Fruit fly (Drosophila melanogaster) whole organism, embryonic: ENCODE measurements around the gene GNBP3.

Source experiments
- Asciz ChIP-seq: fragments of 200-800 bp; sonication (Bioruptor generic); optimal IDR thresholded peaks from 2 replicates; lab custom pipeline; 2017; ENCODE audit warnings: missing biosample characterization, mild to moderate bottlenecking, missing genetic modification characterization, missing genetic modification reagents
- B-H1 ChIP-seq: fragments of 200-800 bp; sonication (Bioruptor generic); IDR thresholded peaks from 3 replicates; pipeline ENCODE4 v1.3.6; 2022; ENCODE audit warnings: missing biosample characterization, missing genetic modification characterization
- CG10267 ChIP-seq: fragments of 200-800 bp; sonication (Bioruptor generic); optimal IDR thresholded peaks from 2 replicates; lab custom pipeline; 2018; ENCODE audit warnings: missing biosample characterization, mild to moderate bottlenecking, missing genetic modification characterization, moderate library complexity
- CG11398 ChIP-seq: fragments of 200-800 bp; sonication (Bioruptor generic); optimal IDR thresholded peaks from 2 replicates; lab custom pipeline; 2016; ENCODE audit warnings: missing biosample characterization, missing genetic modification characterization
- CG14667 ChIP-seq: fragments of 200-800 bp; sonication (Bioruptor generic); IDR thresholded peaks from 2 replicates; pipeline ENCODE4 v1.3.6; 2022; ENCODE audit warnings: missing biosample characterization, missing genetic modification characterization
- CG16863 ChIP-seq: fragments of 200-800 bp; sonication (Bioruptor generic); optimal IDR thresholded peaks from 3 replicates; lab custom pipeline; 2016; ENCODE audit warnings: missing biosample characterization, missing genetic modification characterization
- CG17385 ChIP-seq: fragments of 200-800 bp; sonication (Bioruptor generic); optimal IDR thresholded peaks from 3 replicates; lab custom pipeline; 2018; ENCODE audit warnings: missing biosample characterization, mild to moderate bottlenecking, missing genetic modification characterization
- CG18476 ChIP-seq: fragments of 200-800 bp; sonication (Bioruptor generic); optimal IDR thresholded peaks from 2 replicates; lab custom pipeline; 2016; ENCODE audit warnings: missing biosample characterization, mild to moderate bottlenecking, missing genetic modification characterization
- CG18599 ChIP-seq: fragments of 200-800 bp; sonication (Bioruptor generic); optimal IDR thresholded peaks from 3 replicates; lab custom pipeline; 2017; ENCODE audit warnings: missing biosample characterization, missing genetic modification characterization, mild to moderate bottlenecking, moderate library complexity, missing genetic modification reagents
- CG32767 ChIP-seq: fragments of 200-800 bp; sonication (Bioruptor generic); IDR thresholded peaks from 2 replicates; pipeline ENCODE4 v1.3.6; 2022; ENCODE audit warnings: missing biosample characterization, missing genetic modification characterization
- CG3407 ChIP-seq: fragments of 200-800 bp; sonication (Bioruptor generic); optimal IDR thresholded peaks from 2 replicates; lab custom pipeline; 2018; ENCODE audit warnings: missing biosample characterization, mild to moderate bottlenecking, missing genetic modification characterization
- CG4617 ChIP-seq: fragments of 200-800 bp; sonication (Bioruptor generic); optimal IDR thresholded peaks from 3 replicates; lab custom pipeline; 2016; ENCODE audit warnings: missing biosample characterization, missing genetic modification characterization, borderline replicate concordance
- CG7271 ChIP-seq: fragments of 200-800 bp; sonication (Bioruptor generic); optimal IDR thresholded peaks from 2 replicates; lab custom pipeline; 2018; ENCODE audit warnings: missing biosample characterization, mild to moderate bottlenecking, missing genetic modification characterization, moderate library complexity
- CG8290 ChIP-seq, 3 experiments: fragments of 200-800 bp; sonication (Bioruptor generic); optimal IDR thresholded peaks; 2 replicates each; lab custom pipeline; 2016 to 2019; ENCODE audit warnings: missing biosample characterization in 3 of 3, missing genetic modification characterization in 3 of 3, mild to moderate bottlenecking in 2 of 3, moderate library complexity in 1 of 3
- CG8388 ChIP-seq: fragments of 200-800 bp; sonication (Bioruptor generic); optimal IDR thresholded peaks from 2 replicates; lab custom pipeline; 2019; ENCODE audit warnings: missing biosample characterization, mild to moderate bottlenecking, missing genetic modification characterization, moderate library complexity
- CG8478 ChIP-seq: fragments of >200 bp; optimal IDR thresholded peaks from 2 replicates; lab custom pipeline; 2018
- CG8765 ChIP-seq: fragments of 200-800 bp; sonication (Bioruptor generic); IDR thresholded peaks from 2 replicates; pipeline ENCODE4 v1.3.6; 2022; ENCODE audit warnings: missing biosample characterization, missing genetic modification characterization
- CG8944 ChIP-seq: fragments of 200-800 bp; sonication (Bioruptor generic); optimal IDR thresholded peaks from 3 replicates; lab custom pipeline; 2016; ENCODE audit warnings: missing biosample characterization, missing genetic modification characterization
- CG9437 ChIP-seq: fragments of 200-800 bp; sonication (Bioruptor generic); optimal IDR thresholded peaks from 2 replicates; lab custom pipeline; 2018; ENCODE audit warnings: missing biosample characterization, mild to moderate bottlenecking, missing genetic modification characterization
- CG9797 ChIP-seq: fragments of 200-800 bp; sonication (Bioruptor generic); optimal IDR thresholded peaks from 3 replicates; lab custom pipeline; 2018; ENCODE audit warnings: missing biosample characterization, mild to moderate bottlenecking, missing genetic modification characterization
- Chrac-16 ChIP-seq: fragments of 200-800 bp; sonication (Bioruptor generic); optimal IDR thresholded peaks from 3 replicates; lab custom pipeline; 2016; ENCODE audit warnings: missing biosample characterization, missing genetic modification characterization
- CkIIα-i1 ChIP-seq: fragments of 200-800 bp; sonication (Bioruptor generic); IDR thresholded peaks from 2 replicates; pipeline ENCODE4 v1.3.6; 2022; ENCODE audit warnings: missing biosample characterization, missing genetic modification characterization
- Fer3 ChIP-seq: fragments of 200-800 bp; sonication (Bioruptor generic); optimal IDR thresholded peaks from 2 replicates; lab custom pipeline; 2018; ENCODE audit warnings: missing biosample characterization, mild to moderate bottlenecking, missing genetic modification characterization, moderate library complexity
- HHEX ChIP-seq: fragments of 200-800 bp; sonication (Bioruptor generic); optimal IDR thresholded peaks from 3 replicates; lab custom pipeline; 2017; ENCODE audit warnings: missing biosample characterization, mild to moderate bottlenecking, missing genetic modification characterization, missing genetic modification reagents
- Hey ChIP-seq: fragments of 200-800 bp; sonication (Bioruptor generic); optimal IDR thresholded peaks from 3 replicates; lab custom pipeline; 2018; ENCODE audit warnings: missing biosample characterization, mild to moderate bottlenecking, missing genetic modification characterization
- Hmr ChIP-seq: fragments of 200-800 bp; sonication (Bioruptor generic); optimal IDR thresholded peaks from 3 replicates; lab custom pipeline; 2017; ENCODE audit warnings: mild to moderate bottlenecking, missing biosample characterization, missing genetic modification reagents, missing genetic modification characterization
- NFAT ChIP-seq: fragments of 200-800 bp; sonication (Bioruptor generic); IDR thresholded peaks from 2 replicates; pipeline ENCODE4 v1.3.6; 2022; ENCODE audit warnings: missing biosample characterization, missing genetic modification characterization
- Neu2 ChIP-seq: fragments of 200-800 bp; sonication (Bioruptor generic); optimal IDR thresholded peaks from 3 replicates; lab custom pipeline; 2016; ENCODE audit warnings: missing biosample characterization, missing genetic modification characterization, borderline replicate concordance
- Oli ChIP-seq: fragments of 200-800 bp; sonication (Bioruptor generic); optimal IDR thresholded peaks from 2 replicates; lab custom pipeline; 2018; ENCODE audit warnings: missing biosample characterization, mild to moderate bottlenecking, missing genetic modification characterization, moderate library complexity
- Side ChIP-seq: fragments of 200-800 bp; sonication (Bioruptor generic); optimal IDR thresholded peaks from 2 replicates; lab custom pipeline; 2016; ENCODE audit warnings: missing biosample characterization, missing genetic modification characterization
- Six4 ChIP-seq: fragments of 200-800 bp; sonication (Bioruptor generic); optimal IDR thresholded peaks from 2 replicates; lab custom pipeline; 2016; ENCODE audit warnings: missing biosample characterization, missing genetic modification characterization
- Sry-β ChIP-seq: fragments of 200-800 bp; sonication (Bioruptor generic); optimal IDR thresholded peaks from 2 replicates; lab custom pipeline; 2018; ENCODE audit warnings: missing biosample characterization, mild to moderate bottlenecking, missing genetic modification characterization, moderate library complexity
- Stat92E ChIP-seq, 3 experiments: fragments of >200 bp in 2 of 3; fragments of 200-800 bp in 1 of 3; sonication (Bioruptor generic) in 1 of 3; optimal IDR thresholded peaks; 2 replicates each; lab custom pipeline; 2017 to 2019; ENCODE audit warnings: missing biosample characterization in 3 of 3, missing genetic modification characterization in 3 of 3, mild to moderate bottlenecking in 1 of 3, moderate library complexity in 1 of 3
- Tbp ChIP-seq: fragments of >200 bp; optimal IDR thresholded peaks from 2 replicates; lab custom pipeline; 2018; ENCODE audit warnings: missing biosample characterization, missing genetic modification characterization
- Trl ChIP-seq, 3 experiments: fragments of >200 bp in 2 of 3; fragments of 200-800 bp in 1 of 3; sonication (Bioruptor generic) in 1 of 3; optimal IDR thresholded peaks; 2 replicates in 1 of 3; 3 replicates in 2 of 3; lab custom pipeline; 2016 to 2017; ENCODE audit warnings: missing biosample characterization in 1 of 3, missing genetic modification characterization in 1 of 3
- ab ChIP-seq: fragments of 200-800 bp; sonication (Bioruptor generic); optimal IDR thresholded peaks from 2 replicates; lab custom pipeline; 2016; ENCODE audit warnings: missing biosample characterization, missing genetic modification characterization
- az2 ChIP-seq: fragments of 200-800 bp; sonication (Bioruptor generic); optimal IDR thresholded peaks from 3 replicates; lab custom pipeline; 2016; ENCODE audit warnings: missing biosample characterization, missing genetic modification characterization
- cad ChIP-seq: fragments of >200 bp; optimal IDR thresholded peaks from 2 replicates; lab custom pipeline; 2017; ENCODE audit warnings: missing biosample characterization, missing genetic modification characterization
- cas ChIP-seq: fragments of 200-800 bp; sonication (Bioruptor generic); IDR thresholded peaks from 2 replicates; pipeline ENCODE4 v1.3.6; 2022; ENCODE audit warnings: missing biosample characterization, missing genetic modification characterization
- dan ChIP-seq: fragments of 200-800 bp; sonication (Bioruptor generic); IDR thresholded peaks from 2 replicates; pipeline ENCODE4 v1.3.6; 2022; ENCODE audit warnings: missing biosample characterization, missing genetic modification characterization
- dmrt99B ChIP-seq: fragments of 200-800 bp; sonication (Bioruptor generic); optimal IDR thresholded peaks from 2 replicates; lab custom pipeline; 2018; ENCODE audit warnings: missing biosample characterization, mild to moderate bottlenecking, missing genetic modification characterization, moderate library complexity
- eyg ChIP-seq: fragments of 200-800 bp; sonication (Bioruptor generic); optimal IDR thresholded peaks from 3 replicates; lab custom pipeline; 2016; ENCODE audit warnings: missing biosample characterization, missing genetic modification characterization
- gce ChIP-seq: fragments of 200-800 bp; sonication (Bioruptor generic); IDR thresholded peaks from 3 replicates; pipeline ENCODE4 v1.3.6; 2022; ENCODE audit warnings: missing biosample characterization, missing genetic modification characterization
- gt ChIP-seq: fragments of 200-800 bp; sonication (Bioruptor generic); IDR thresholded peaks from 2 replicates; pipeline ENCODE4 v1.3.6; 2022; ENCODE audit warnings: missing biosample characterization, missing genetic modification characterization
- lilli ChIP-seq: fragments of 200-800 bp; sonication (Bioruptor generic); optimal IDR thresholded peaks from 3 replicates; lab custom pipeline; 2016; ENCODE audit warnings: missing biosample characterization, missing genetic modification characterization
- pum ChIP-seq: fragments of 200-800 bp; sonication (Bioruptor generic); optimal IDR thresholded peaks from 2 replicates; lab custom pipeline; 2016; ENCODE audit warnings: missing biosample characterization, missing genetic modification characterization
- sc ChIP-seq, 3 experiments: fragments of >200 bp in 2 of 3; fragments of 200-800 bp in 1 of 3; sonication (Bioruptor generic) in 1 of 3; optimal IDR thresholded peaks; 2 replicates in 2 of 3; 3 replicates in 1 of 3; lab custom pipeline; 2017; ENCODE audit warnings: mild to moderate bottlenecking in 1 of 3, missing biosample characterization in 1 of 3, missing genetic modification characterization in 1 of 3, missing genetic modification reagents in 1 of 3
- sqz ChIP-seq: fragments of 200-800 bp; sonication (Bioruptor generic); optimal IDR thresholded peaks from 3 replicates; lab custom pipeline; 2018; ENCODE audit warnings: missing biosample characterization, mild to moderate bottlenecking, missing genetic modification characterization
- tup ChIP-seq: fragments of 200-800 bp; sonication (Bioruptor generic); optimal IDR thresholded peaks from 2 replicates; lab custom pipeline; 2016; ENCODE audit warnings: missing biosample characterization, mild to moderate bottlenecking, missing genetic modification characterization, moderate library complexity
- vvl ChIP-seq: fragments of 200-800 bp; sonication (Bioruptor generic); IDR thresholded peaks from 2 replicates; pipeline ENCODE4 v1.3.6; 2022; ENCODE audit warnings: missing biosample characterization, missing genetic modification characterization

Gene GNBP3

dm6 chr3L:8985848-8986320 lies 31.1 kb downstream of the GNBP3 start, which contains the start of gene Galk (continued):
- peak; percentile 66 for TF ChIP-seq vvl (GFP tag; lab: Robert Waterston, UW)
- TF ChIP-seq gt (GFP tag; lab: Robert Waterston, UW): no peak
- TF ChIP-seq Chrac-16: peak; percentile 53
- peak; percentile 31; the same call in 1 of the 2 replicates for TF ChIP-seq cas (GFP tag; lab: Robert Waterston, UW)
- peak; percentile 66 for TF ChIP-seq Side (GFP tag; lab: Kevin White, UChicago)
- TF ChIP-seq dmrt99B (tag; lab: Kevin White, UChicago): no peak
- TF ChIP-seq eyg (GFP tag; lab: Kevin White, UChicago): no peak
- TF ChIP-seq CG16863 (GFP tag; lab: Kevin White, UChicago): peak; percentile 51
- TF ChIP-seq CkIIα-i1 (GFP tag; lab: Robert Waterston, UW): no peak
- no peak for TF ChIP-seq CG10267
- no peak for TF ChIP-seq Sry-β (GFP tag; lab: Kevin White, UChicago)
- peak; percentile 39 for TF ChIP-seq tup (GFP tag; lab: Kevin White, UChicago)
- TF ChIP-seq Fer3 (tag; lab: Kevin White, UChicago): peak; percentile 67
- TF ChIP-seq Tbp (GFP tag; lab: Kevin White, UChicago): no peak
- peak; percentile 27 for TF ChIP-seq CG8944 (GFP tag; lab: Kevin White, UChicago)
- TF ChIP-seq pum: no peak
- peak; percentile 62 for TF ChIP-seq CG3407 (GFP tag; lab: Kevin White, UChicago)
- TF ChIP-seq HHEX (GFP tag; lab: Kevin White, UChicago): peak; percentile 63
- TF ChIP-seq B-H1 (GFP tag; lab: Robert Waterston, UW): peak; percentile 58
- no peak for TF ChIP-seq sc (optimal IDR thresholded peaks at IDR 0.05; lab: Kevin White, UChicago)
- peak; percentile 2 for TF ChIP-seq sc (GFP tag; optimal IDR thresholded peaks at IDR 0.05; lab: Kevin White, UChicago)
- peak; percentile 18 for TF ChIP-seq Six4 (GFP tag; lab: Kevin White, UChicago)
- no peak for TF ChIP-seq gce (GFP tag; lab: Robert Waterston, UW)
- peak; percentile 60 for TF ChIP-seq CG11398
- TF ChIP-seq CG8765 (GFP tag; lab: Robert Waterston, UW): no peak
- peak; percentile 73 for TF ChIP-seq lilli (GFP tag; lab: Kevin White, UChicago)
- no peak for TF ChIP-seq CG8388 (GFP tag; lab: Kevin White, UChicago)
- TF ChIP-seq CG7271 (tag; lab: Kevin White, UChicago): no peak
- peak; percentile 40 for TF ChIP-seq CG9437 (GFP tag; lab: Kevin White, UChicago)
- TF ChIP-seq cad (GFP tag; lab: Kevin White, UChicago): no peak
- peak; percentile 50 for TF ChIP-seq CG14667 (GFP tag; lab: Robert Waterston, UW)
- peak; percentile 74 for TF ChIP-seq Asciz
- no peak for TF ChIP-seq dan
- no peak for TF ChIP-seq Trl (optimal IDR thresholded peaks at IDR 0.05; lab: Kevin White, UChicago)
- peak; percentile 43 for TF ChIP-seq Trl (GFP tag; optimal IDR thresholded peaks at IDR 0.05; lab: Kevin White, UChicago)
- TF ChIP-seq NFAT (GFP tag; lab: Robert Waterston, UW): peak; percentile 87
- TF ChIP-seq az2 (GFP tag; lab: Kevin White, UChicago): peak; percentile 64
- no peak for TF ChIP-seq ab (GFP tag; lab: Kevin White, UChicago)
- TF ChIP-seq CG17385: no peak
- no peak for TF ChIP-seq Stat92E (GFP tag; optimal IDR thresholded peaks at IDR 0.05; lab: Kevin White, UChicago)
- TF ChIP-seq Hmr (GFP tag; lab: Kevin White, UChicago): peak; percentile 46
- no peak for TF ChIP-seq CG32767 (GFP tag; lab: Robert Waterston, UW)
- TF ChIP-seq CG8478 (lab: Kevin White, UChicago): no peak
- TF ChIP-seq Neu2 (GFP tag; lab: Kevin White, UChicago): no peak
- no peak for TF ChIP-seq CG8290 (GFP tag; optimal IDR thresholded peaks at IDR 0.05; lab: Kevin White, UChicago)
- TF ChIP-seq CG8290 (tag; optimal IDR thresholded peaks at IDR 0.05; lab: Kevin White, UChicago): peak in 1 of 2 experiments; percentile 93
- no peak for TF ChIP-seq Oli (tag; lab: Kevin White, UChicago)
- no peak for TF ChIP-seq CG9797 (GFP tag; lab: Kevin White, UChicago)
- TF ChIP-seq CG4617: no peak
- peak; percentile 85 for TF ChIP-seq CG18599 (GFP tag; lab: Kevin White, UChicago)
- TF ChIP-seq sqz (GFP tag; lab: Kevin White, UChicago): no peak
- TF ChIP-seq Hey (tag; lab: Kevin White, UChicago): peak; percentile 11
- TF ChIP-seq CG18476 (GFP tag; lab: Kevin White, UChicago): peak; percentile 8
